Worm (Caenorhabditis elegans) whole organism, L1 larva: ENCODE measurements around the gene srh-244.

ENCODE experiments used
- C16A3.4 ChIP-seq: fragments of 150-350 bp; optimal IDR thresholded peaks from 2 replicates; lab custom pipeline; 2014; ENCODE audit warnings: missing biosample characterization, missing genetic modification characterization
- F16B12.6 ChIP-seq: fragments of 150-350 bp; optimal IDR thresholded peaks from 2 replicates; lab custom pipeline; 2014; ENCODE audit warnings: missing biosample characterization, missing genetic modification characterization
- Y116A8C.19 ChIP-seq: sonication (generic microtip); optimal IDR thresholded peaks from 2 replicates; lab custom pipeline; 2016; ENCODE audit warnings: missing compliant biosample characterization, missing genetic modification characterization, borderline replicate concordance
- aha-1 ChIP-seq: fragments of 150-350 bp; optimal IDR thresholded peaks from 2 replicates; lab custom pipeline; 2014; ENCODE audit warnings: missing biosample characterization, missing genetic modification characterization
- ceh-88 ChIP-seq: fragments of 200-800 bp; sonication (Bioruptor generic); IDR thresholded peaks from 2 replicates; pipeline ENCODE4 v1.3.6; 2022; ENCODE audit warnings: missing genetic modification characterization, missing compliant biosample characterization
- ceh-90 ChIP-seq: sonication (generic microtip); optimal IDR thresholded peaks from 2 replicates; lab custom pipeline; 2016; ENCODE audit warnings: missing genetic modification characterization, missing compliant biosample characterization
- ces-1 ChIP-seq: fragments of 150-350 bp; optimal IDR thresholded peaks from 2 replicates; lab custom pipeline; 2014; ENCODE audit warnings: missing biosample characterization, missing genetic modification reagents, missing genetic modification characterization
- dsc-1 ChIP-seq: sonication (generic microtip); optimal IDR thresholded peaks from 2 replicates; lab custom pipeline; 2016; ENCODE audit warnings: mild to moderate bottlenecking, missing genetic modification characterization, missing compliant biosample characterization
- efl-1 ChIP-seq, 4 experiments: fragments of 150-350 bp; optimal IDR thresholded peaks in 3 of 4; peaks in 1 of 4; 1 replicate in 1 of 4; 2 replicates in 3 of 4; lab custom pipeline; 2014; ENCODE audit warnings: missing biosample characterization in 2 of 4, missing genetic modification characterization in 2 of 4, missing genetic modification reagents in 2 of 4
- egl-13 ChIP-seq: sonication (generic microtip); optimal IDR thresholded peaks from 2 replicates; lab custom pipeline; 2016; ENCODE audit warnings: missing genotype, missing genetic modification reagents, missing genetic modification characterization, missing compliant biosample characterization
- elt-2 ChIP-seq: sonication (generic microtip); optimal IDR thresholded peaks from 2 replicates; lab custom pipeline; 2016; ENCODE audit warnings: missing genetic modification characterization, mild to moderate bottlenecking, inconsistent platforms, missing compliant biosample characterization, missing genetic modification reagents
- ets-5 ChIP-seq: fragments of 200-800 bp; sonication (Bioruptor generic); IDR thresholded peaks from 2 replicates; pipeline ENCODE4 v1.3.6; 2022; ENCODE audit warnings: missing genetic modification characterization, missing compliant biosample characterization
- fkh-10 ChIP-seq: sonication (generic microtip); optimal IDR thresholded peaks from 2 replicates; lab custom pipeline; 2017; ENCODE audit warnings: missing biosample characterization, missing genetic modification reagents, missing genetic modification characterization
- fkh-4 ChIP-seq: sonication (generic microtip); optimal IDR thresholded peaks from 2 replicates; lab custom pipeline; 2016; ENCODE audit warnings: missing compliant biosample characterization, missing genetic modification characterization, borderline replicate concordance
- fkh-8 ChIP-seq: sonication (generic microtip); optimal IDR thresholded peaks from 2 replicates; lab custom pipeline; 2016; ENCODE audit warnings: mild to moderate bottlenecking, missing genetic modification characterization, missing compliant biosample characterization
- fos-1 ChIP-seq: fragments of 150-350 bp; optimal IDR thresholded peaks from 2 replicates; lab custom pipeline; 2014; ENCODE audit warnings: missing biosample characterization, missing genetic modification characterization
- grh-1 ChIP-seq: fragments of 200-800 bp; sonication (Bioruptor generic); IDR thresholded peaks from 2 replicates; pipeline ENCODE4 v1.3.6; 2022; ENCODE audit warnings: missing genetic modification reagents, missing genetic modification characterization, missing compliant biosample characterization
- hlh-17 ChIP-seq: fragments of 200-800 bp; sonication (Bioruptor generic); optimal IDR thresholded peaks from 2 replicates; lab custom pipeline; 2018; ENCODE audit warnings: missing genetic modification characterization, mild to moderate bottlenecking, missing compliant biosample characterization, moderate library complexity, borderline replicate concordance
- isw-1 ChIP-seq: fragments of 200-800 bp; sonication (Bioruptor generic); IDR thresholded peaks from 2 replicates; pipeline ENCODE4 v1.3.6; 2022; ENCODE audit warnings: missing genetic modification characterization, missing compliant biosample characterization
- lin-13 ChIP-seq: fragments of 150-350 bp; optimal IDR thresholded peaks from 2 replicates; lab custom pipeline; 2014; ENCODE audit warnings: missing biosample characterization, missing genetic modification reagents, missing genetic modification characterization
- lin-35 ChIP-seq, 2 experiments: fragments of 150-350 bp; optimal IDR thresholded peaks; 2 replicates each; lab custom pipeline; 2014; ENCODE audit warnings: missing biosample characterization in 2 of 2, missing genetic modification characterization in 2 of 2, missing genetic modification reagents in 2 of 2
- lin-39 ChIP-seq: fragments of 150-350 bp; optimal IDR thresholded peaks from 2 replicates; lab custom pipeline; 2014; ENCODE audit warnings: missing biosample characterization, missing genetic modification reagents, missing genetic modification characterization
- lsy-2 ChIP-seq, 2 experiments: fragments of 150-350 bp; optimal IDR thresholded peaks; 2 replicates each; lab custom pipeline; 2014; ENCODE audit warnings: missing biosample characterization in 2 of 2, missing genetic modification characterization in 2 of 2
- mef-2 ChIP-seq: fragments of 150-350 bp; optimal IDR thresholded peaks from 2 replicates; lab custom pipeline; 2014; ENCODE audit warnings: missing biosample characterization, missing genetic modification characterization
- nhr-12 ChIP-seq: sonication (generic microtip); optimal IDR thresholded peaks from 2 replicates; lab custom pipeline; 2017; ENCODE audit warnings: missing biosample characterization, missing genetic modification characterization
- nhr-28 ChIP-seq: fragments of 150-350 bp; optimal IDR thresholded peaks from 2 replicates; lab custom pipeline; 2014; ENCODE audit warnings: missing biosample characterization, missing genetic modification characterization
- nhr-71 ChIP-seq: sonication (generic microtip); optimal IDR thresholded peaks from 2 replicates; lab custom pipeline; 2016; ENCODE audit warnings: mild to moderate bottlenecking, missing genetic modification characterization, moderate library complexity, missing compliant biosample characterization
- pqm-1 ChIP-seq: sonication (generic microtip); optimal IDR thresholded peaks from 3 replicates; lab custom pipeline; 2017; ENCODE audit warnings: missing biosample characterization, missing genetic modification characterization
- rnt-1 ChIP-seq: sonication (generic microtip); optimal IDR thresholded peaks from 2 replicates; lab custom pipeline; 2016; ENCODE audit warnings: mild to moderate bottlenecking, missing genetic modification characterization, moderate library complexity, missing compliant biosample characterization
- skn-1 ChIP-seq: fragments of 150-350 bp; optimal IDR thresholded peaks from 2 replicates; lab custom pipeline; 2014; ENCODE audit warnings: missing biosample characterization, missing genetic modification characterization
- snpc-4 ChIP-seq: fragments of 150-350 bp; optimal IDR thresholded peaks from 2 replicates; lab custom pipeline; 2014; ENCODE audit warnings: missing biosample characterization, missing genetic modification characterization
- sup-37 ChIP-seq: fragments of 200-800 bp; sonication (Bioruptor generic); optimal IDR thresholded peaks from 2 replicates; lab custom pipeline; 2018; ENCODE audit warnings: mild to moderate bottlenecking, missing genetic modification characterization, missing compliant biosample characterization
- swsn-7 ChIP-seq: sonication (generic microtip); optimal IDR thresholded peaks from 2 replicates; lab custom pipeline; 2016; ENCODE audit warnings: missing genetic modification characterization, missing compliant biosample characterization
- vab-15 ChIP-seq: sonication (generic microtip); optimal IDR thresholded peaks from 2 replicates; lab custom pipeline; 2017; ENCODE audit warnings: missing genotype, mild to moderate bottlenecking, missing genetic modification characterization, missing compliant biosample characterization

The srh-244 gene

DNA sequence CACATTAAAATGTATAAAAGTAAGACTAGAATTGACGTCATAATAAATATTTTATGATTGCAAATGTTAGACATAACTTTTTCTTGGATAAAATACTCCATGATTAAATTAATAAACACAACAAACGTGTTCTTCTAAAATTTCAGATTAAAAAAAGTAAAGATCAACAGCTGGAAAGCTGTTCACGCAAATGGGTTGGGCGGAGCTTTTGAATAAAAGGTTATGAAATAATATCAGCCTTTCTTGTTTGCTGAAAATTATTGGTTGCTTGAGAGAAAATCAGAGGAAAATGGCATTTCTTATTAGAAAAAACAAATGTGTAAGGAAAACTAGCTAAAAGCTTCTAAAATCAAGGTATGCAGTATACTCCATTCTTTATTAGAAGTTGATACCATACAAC is 44.1 kb downstream of the srh-244 start, which contains the start of gene C02H6.3:
Gene C02H6.3, minus strand, starts transcription at position 101 of the 400 bp plus-strand sequence.
- TF ChIP-seq aha-1 (tag; lab: Kevin White, UChicago) (no peak), lin-39 (no peak), fkh-10 (no peak), dsc-1 (no peak), hlh-17 (no peak), egl-13 (tag; lab: Kevin White, UChicago) (no peak), vab-15 (tag; lab: Kevin White, UChicago) (no peak), ceh-88 (GFP tag; lab: Robert Waterston, UW) (no peak), swsn-7 (tag; lab: Kevin White, UChicago) (no peak), lin-13 (GFP tag; lab: Kevin White, UChicago) (no peak), nhr-71 (tag; lab: Kevin White, UChicago) (no peak), ceh-90 (no peak), C16A3.4 (tag; lab: Kevin White, UChicago) (no peak), snpc-4 (no peak), sup-37 (GFP tag; lab: Kevin White, UChicago) (no peak), isw-1 (GFP tag; lab: Robert Waterston, UW) (no peak), fos-1 (tag; lab: Kevin White, UChicago) (no peak), nhr-28 (tag; lab: Kevin White, UChicago) (no peak)

ce11 chrV:7389771-7390170 is 46.1 kb downstream of the srh-244 start, which contains the start of gene C02H6.1:
C02H6.1 (minus strand) TSS chrV:7389871.
- TF ChIP-seq F16B12.6 (tag; lab: Kevin White, UChicago), result no peak
- TF ChIP-seq pqm-1 (tag; lab: Kevin White, UChicago), result no peak
- no peak for TF ChIP-seq nhr-28 (tag; lab: Kevin White, UChicago)
- no peak for TF ChIP-seq nhr-12
- TF ChIP-seq lin-35 (GFP tag; optimal IDR thresholded peaks at IDR 0.05; lab: Kevin White, UChicago), result no peak
- TF ChIP-seq lsy-2 (tag; optimal IDR thresholded peaks at IDR 0.05; lab: Kevin White, UChicago), result no peak
- TF ChIP-seq mef-2 (tag; lab: Kevin White, UChicago), result no peak
- TF ChIP-seq ets-5 (GFP tag; lab: Robert Waterston, UW), result no peak
- TF ChIP-seq swsn-7 (tag; lab: Kevin White, UChicago), result no peak

ce11 chrV:7391933-7392332 is 48.3 kb downstream of the srh-244 start, which contains the start of gene fbxa-105:
fbxa-105 (minus strand) TSS chrV:7392029.
- TF ChIP-seq skn-1 (tag; lab: Kevin White, UChicago) (no peak), F16B12.6 (tag; lab: Kevin White, UChicago) (no peak), ets-5 (GFP tag; lab: Robert Waterston, UW) (no peak), grh-1 (no peak), Y116A8C.19 (no peak), rnt-1 (tag; lab: Kevin White, UChicago) (no peak), elt-2 (peak; percentile 3), lin-35 (GFP tag; optimal IDR thresholded peaks at IDR 0.05; lab: Kevin White, UChicago) (no peak), ces-1 (GFP tag; lab: Kevin White, UChicago) (no peak), fkh-8 (tag; lab: Kevin White, UChicago) (no peak), efl-1 (optimal IDR thresholded peaks at IDR 0.05; lab: Kevin White, UChicago) (no peak), efl-1 (GFP tag; optimal IDR thresholded peaks at IDR 0.05 in 1 of 2; lab: Kevin White, UChicago) (peak in 1 of 2 experiments; percentile 19), ceh-90 (no peak), fkh-4 (tag; lab: Kevin White, UChicago) (no peak)
